Fruit fly (Drosophila melanogaster): ENCODE measurements around the gene CG43446.

dm6 chr3R:21025508-21025907, 37.8 kb upstream of the CG43446 start:
- TF ChIP-seq CG8632 (GFP tag; optimal IDR thresholded peaks at IDR 0.05) (no peak), Smox (GFP tag; optimal IDR thresholded peaks at IDR 0.05) (no peak)
